Fruit fly (Drosophila melanogaster): ENCODE data around the gene CG32454.

dm6 chr3L:22737732-22738611 lies 8.4 kb downstream of the CG32454 start, which contains the start of gene CG11241:
- TF ChIP-seq rn (GFP tag; IDR thresholded peaks at IDR 0.05) (no peak), CG10348 (GFP tag; IDR thresholded peaks at IDR 0.05) (no peak), Snoo (tag; optimal IDR thresholded peaks at IDR 0.05) (no peak), EcR (GFP tag; optimal IDR thresholded peaks at IDR 0.05) (peak; percentile 79)

Measured in whole organism, pupa.